Fruit fly (Drosophila melanogaster) whole organism: ENCODE data around the gene ath.

Experiments used
- CG8478 ChIP-seq: fragments of >200 bp; optimal IDR thresholded peaks from 2 replicates; lab custom pipeline; 2018; ENCODE audit warnings: inconsistent platforms
- Dll ChIP-seq: fragments of >200 bp; optimal IDR thresholded peaks from 2 replicates; lab custom pipeline; 2017
- EcR ChIP-seq, 2 experiments: fragments of >200 bp; optimal IDR thresholded peaks; 2 replicates each; lab custom pipeline; 2017; ENCODE audit warnings: missing biosample characterization in 2 of 2, missing genetic modification characterization in 2 of 2, missing genetic modification reagents in 2 of 2
- pan ChIP-seq: fragments of >200 bp; optimal IDR thresholded peaks from 2 replicates; lab custom pipeline; 2017
- psq ChIP-seq: fragments of >200 bp; optimal IDR thresholded peaks from 2 replicates; lab custom pipeline; 2017
- usp ChIP-seq: fragments of >200 bp; optimal IDR thresholded peaks from 2 replicates; lab custom pipeline; 2017; ENCODE audit warnings: missing biosample characterization, missing genetic modification characterization, mixed read lengths

ath gene

dm6 chr2L:10210631-10211557 lies at the start of gene ath, which contains the start of gene CG5727:
TSS of gene ath (plus strand) at chr2L:10211143.
TSS of gene CG5727 (minus strand) at chr2L:10210681.
- TF ChIP-seq EcR (GFP tag; optimal IDR thresholded peaks at IDR 0.05; lab: Kevin White, UChicago) (no peak), pan (lab: Kevin White, UChicago) (no peak), CG8478 (lab: Kevin White, UChicago) (no peak), usp (no peak), Dll (lab: Kevin White, UChicago) (no peak), psq (lab: Kevin White, UChicago) (no peak)

dm6 chr2L:10172402-10172801 lies 38.5 kb upstream of the ath start, which contains the start of gene CG13137:
TSS of gene CG13137 (plus strand) at chr2L:10172702.
- no peak for TF ChIP-seq CG8478 (lab: Kevin White, UChicago)
- TF ChIP-seq pan (lab: Kevin White, UChicago): no peak
- no peak for TF ChIP-seq usp
- TF ChIP-seq EcR (GFP tag; optimal IDR thresholded peaks at IDR 0.05; lab: Kevin White, UChicago): no peak
- no peak for TF ChIP-seq Dll (lab: Kevin White, UChicago)
- no peak for TF ChIP-seq psq (lab: Kevin White, UChicago)

- TF ChIP-seq pan (lab: Kevin White, UChicago) (no peak), usp (no peak), psq (lab: Kevin White, UChicago) (no peak), Dll (lab: Kevin White, UChicago) (no peak), CG8478 (lab: Kevin White, UChicago) (no peak), EcR (GFP tag; optimal IDR thresholded peaks at IDR 0.05; lab: Kevin White, UChicago) (no peak)
Measured at dm6 chr2L:10180182-10180779, 30.7 kb upstream of the ath start, which contains the start of gene CG44153. TSS of gene CG44153 (minus strand) at chr2L:10180256.

dm6 chr2L:10191396-10191795 lies 19.5 kb upstream of the ath start, which contains the start of gene Fum4:
TSS of gene Fum4 (minus strand) at chr2L:10191496.
- no peak for TF ChIP-seq Dll (lab: Kevin White, UChicago)
- no peak for TF ChIP-seq EcR (GFP tag; optimal IDR thresholded peaks at IDR 0.05; lab: Kevin White, UChicago)
- TF ChIP-seq psq (lab: Kevin White, UChicago): no peak

- no peak for TF ChIP-seq EcR (GFP tag; optimal IDR thresholded peaks at IDR 0.05; lab: Kevin White, UChicago)
- no peak for TF ChIP-seq CG8478 (lab: Kevin White, UChicago)
- no peak for TF ChIP-seq Dll (lab: Kevin White, UChicago)
- no peak for TF ChIP-seq psq (lab: Kevin White, UChicago)
- TF ChIP-seq pan (lab: Kevin White, UChicago): no peak
- no peak for TF ChIP-seq usp
Measured at dm6 chr2L:10198911-10199310, 12.0 kb upstream of the ath start, which contains the start of gene Sur. TSS of gene Sur (minus strand) at chr2L:10199117.

dm6 chr2L:10200847-10201246 lies 10.1 kb upstream of the ath start, which contains the start of the genes Ripalpha and RpL7:
TSS of gene Ripalpha (minus strand) at chr2L:10200974.
TSS of gene RpL7 (plus strand) at chr2L:10201004.
- no peak for TF ChIP-seq EcR (GFP tag; optimal IDR thresholded peaks at IDR 0.05; lab: Kevin White, UChicago)
- no peak for TF ChIP-seq pan (lab: Kevin White, UChicago)
- no peak for TF ChIP-seq psq (lab: Kevin White, UChicago)
- TF ChIP-seq Dll (lab: Kevin White, UChicago): no peak
- no peak for TF ChIP-seq usp
- no peak for TF ChIP-seq CG8478 (lab: Kevin White, UChicago)

dm6 chr2L:10201743-10202142 lies 9.2 kb upstream of the ath start:
- TF ChIP-seq CG8478 (lab: Kevin White, UChicago): no peak
- TF ChIP-seq EcR (GFP tag; optimal IDR thresholded peaks at IDR 0.05; lab: Kevin White, UChicago): no peak
- no peak for TF ChIP-seq pan (lab: Kevin White, UChicago)
- no peak for TF ChIP-seq psq (lab: Kevin White, UChicago)
- TF ChIP-seq usp: no peak
- no peak for TF ChIP-seq Dll (lab: Kevin White, UChicago)

- TF ChIP-seq pan (lab: Kevin White, UChicago): no peak
- no peak for TF ChIP-seq psq (lab: Kevin White, UChicago)
- TF ChIP-seq Dll (lab: Kevin White, UChicago): no peak
- no peak for TF ChIP-seq CG8478 (lab: Kevin White, UChicago)
- TF ChIP-seq usp: no peak
- TF ChIP-seq EcR (GFP tag; optimal IDR thresholded peaks at IDR 0.05; lab: Kevin White, UChicago): no peak
Measured at dm6 chr2L:10203933-10204509, 6.9 kb upstream of the ath start, which contains the start of gene CG34159. TSS of gene CG34159 (minus strand) at chr2L:10204317.

dm6 chr2L:10205940-10206339 lies 5.0 kb upstream of the ath start:
- TF ChIP-seq psq (lab: Kevin White, UChicago) (no peak), CG8478 (lab: Kevin White, UChicago) (no peak), pan (lab: Kevin White, UChicago) (no peak), EcR (GFP tag; optimal IDR thresholded peaks at IDR 0.05; lab: Kevin White, UChicago) (no peak), usp (no peak), Dll (lab: Kevin White, UChicago) (no peak)

dm6 chr2L:10206633-10207162 lies 4.2 kb upstream of the ath start, which contains the start of gene Snx17:
TSS of gene Snx17 (minus strand) at chr2L:10206961.
- TF ChIP-seq psq (lab: Kevin White, UChicago) (no peak), pan (lab: Kevin White, UChicago) (no peak), usp (no peak), EcR (GFP tag; optimal IDR thresholded peaks at IDR 0.05; lab: Kevin White, UChicago) (no peak), CG8478 (lab: Kevin White, UChicago) (no peak), Dll (lab: Kevin White, UChicago) (no peak)
